Worm (Caenorhabditis elegans) whole organism, young adult: ENCODE measurements around the gene srz-67.

ENCODE experiments used
- B0261.1 ChIP-seq: sonication (generic microtip); optimal IDR thresholded peaks from 2 replicates; lab custom pipeline; 2016; ENCODE audit warnings: mild to moderate bottlenecking, missing genetic modification characterization, moderate library complexity, missing compliant biosample characterization
- B0336.3 ChIP-seq: fragments of 200-800 bp; sonication (Bioruptor generic); IDR thresholded peaks from 2 replicates; pipeline ENCODE4 v1.3.6; 2022; ENCODE audit warnings: missing genetic modification characterization, missing compliant biosample characterization
- C06A6.2 ChIP-seq: fragments of 200-800 bp; sonication (Bioruptor generic); conservative IDR thresholded peaks from 2 replicates; pipeline ENCODE4 v1.3.6; 2022; ENCODE audit warnings: missing genetic modification characterization, missing compliant biosample characterization
- F23B12.7 ChIP-seq: sonication (generic microtip); optimal IDR thresholded peaks from 2 replicates; lab custom pipeline; 2017; ENCODE audit warnings: missing genetic modification characterization, mild to moderate bottlenecking, missing compliant biosample characterization, antibody characterized with exemption, moderate library complexity; ENCODE audit not compliant: insufficient read depth
- F37B4.10 ChIP-seq: fragments of 200-800 bp; sonication (Bioruptor generic); IDR thresholded peaks from 2 replicates; pipeline ENCODE4 v1.3.6; 2022; ENCODE audit warnings: missing genetic modification characterization, missing compliant biosample characterization
- F55B11.4 ChIP-seq: sonication (generic microtip); optimal IDR thresholded peaks from 2 replicates; lab custom pipeline; 2016; ENCODE audit warnings: missing compliant biosample characterization, missing genetic modification characterization, borderline replicate concordance; ENCODE audit not compliant: insufficient read depth
- K12H6.12 ChIP-seq: fragments of 200-800 bp; sonication (Bioruptor generic); optimal IDR thresholded peaks from 2 replicates; lab custom pipeline; 2018; ENCODE audit warnings: mild to moderate bottlenecking, missing genetic modification characterization, missing compliant biosample characterization
- T07F8.4 ChIP-seq: sonication (generic microtip); optimal IDR thresholded peaks from 2 replicates; lab custom pipeline; 2016; ENCODE audit warnings: mild to moderate bottlenecking, missing genetic modification characterization, moderate library complexity, missing compliant biosample characterization
- aptf-2 ChIP-seq: fragments of 200-800 bp; sonication (Bioruptor generic); conservative IDR thresholded peaks from 2 replicates; pipeline ENCODE4 v1.3.6; 2022; ENCODE audit warnings: missing genetic modification reagents, missing genetic modification characterization, missing compliant biosample characterization
- attf-3 ChIP-seq: fragments of 200-800 bp; sonication (Bioruptor generic); conservative IDR thresholded peaks from 2 replicates; pipeline ENCODE4 v1.3.6; 2022; ENCODE audit warnings: missing genetic modification reagents, missing genetic modification characterization, missing compliant biosample characterization
- bed-1 ChIP-seq: fragments of 200-800 bp; sonication (Bioruptor generic); IDR thresholded peaks from 2 replicates; pipeline ENCODE4 v1.3.6; 2022; ENCODE audit warnings: missing genetic modification reagents, missing genetic modification characterization, missing compliant biosample characterization
- efl-1 ChIP-seq: fragments of 150-350 bp; optimal IDR thresholded peaks from 2 replicates; lab custom pipeline; 2014; ENCODE audit warnings: missing biosample characterization, missing genetic modification reagents, missing genetic modification characterization
- egl-44 ChIP-seq: fragments of 200-800 bp; sonication (Bioruptor generic); IDR thresholded peaks from 2 replicates; pipeline ENCODE4 v1.3.6; 2022; ENCODE audit warnings: missing genetic modification reagents, missing genetic modification characterization, missing compliant biosample characterization
- hmg-1.2 ChIP-seq: fragments of 200-800 bp; sonication (Bioruptor generic); IDR thresholded peaks from 2 replicates; pipeline ENCODE4 v1.3.6; 2022; ENCODE audit warnings: missing genetic modification reagents, missing genetic modification characterization, missing compliant biosample characterization
- hsf-1 ChIP-seq: fragments of 200-800 bp; sonication (Bioruptor generic); IDR thresholded peaks from 2 replicates; pipeline ENCODE4 v1.3.6; 2022; ENCODE audit warnings: missing genetic modification reagents, missing genetic modification characterization, missing compliant biosample characterization
- let-526 ChIP-seq: fragments of 200-800 bp; sonication (Bioruptor generic); IDR thresholded peaks from 2 replicates; pipeline ENCODE4 v1.3.6; 2022; ENCODE audit warnings: missing genetic modification reagents, missing genetic modification characterization, missing compliant biosample characterization
- lin-54 ChIP-seq: fragments of 200-800 bp; sonication (Bioruptor generic); optimal IDR thresholded peaks from 2 replicates; lab custom pipeline; 2018; ENCODE audit warnings: mild to moderate bottlenecking, missing genetic modification characterization, missing compliant biosample characterization
- lsy-27 ChIP-seq: sonication (generic microtip); optimal IDR thresholded peaks from 2 replicates; lab custom pipeline; 2017; ENCODE audit warnings: missing genetic modification characterization, mild to moderate bottlenecking, missing compliant biosample characterization, antibody characterized with exemption, missing genotype, borderline replicate concordance; ENCODE audit not compliant: insufficient read depth
- madf-6 ChIP-seq: fragments of 200-800 bp; sonication (Bioruptor generic); IDR thresholded peaks from 2 replicates; pipeline ENCODE4 v1.3.6; 2022; ENCODE audit warnings: missing genetic modification reagents, missing genetic modification characterization, missing compliant biosample characterization
- madf-8 ChIP-seq: fragments of 200-800 bp; sonication (Bioruptor generic); conservative IDR thresholded peaks from 2 replicates; pipeline ENCODE4 v1.3.6; 2022; ENCODE audit warnings: missing genetic modification reagents, missing genetic modification characterization, missing compliant biosample characterization
- mel-28 ChIP-seq: sonication (generic microtip); optimal IDR thresholded peaks from 2 replicates; lab custom pipeline; 2016; ENCODE audit warnings: borderline replicate concordance, mild to moderate bottlenecking, missing genetic modification characterization, missing compliant biosample characterization
- nfya-2 ChIP-seq: fragments of 200-800 bp; sonication (Bioruptor generic); IDR thresholded peaks from 2 replicates; pipeline ENCODE4 v1.3.6; 2022; ENCODE audit warnings: missing genetic modification reagents, missing genetic modification characterization, missing compliant biosample characterization
- pha-4 ChIP-seq: fragments of 150-350 bp; sonication (generic microtip); optimal IDR thresholded peaks from 2 replicates; lab custom pipeline; 2014; ENCODE audit warnings: missing biosample characterization, missing genetic modification reagents, missing genetic modification characterization
- rcor-1 ChIP-seq: fragments of 200-800 bp; sonication (Bioruptor generic); IDR thresholded peaks from 2 replicates; pipeline ENCODE4 v1.3.6; 2022; ENCODE audit warnings: missing genetic modification reagents, missing genetic modification characterization, missing compliant biosample characterization
- sea-2 ChIP-seq: fragments of 200-800 bp; sonication (Bioruptor generic); IDR thresholded peaks from 2 replicates; pipeline ENCODE4 v1.3.6; 2022; ENCODE audit warnings: missing genetic modification characterization, missing compliant biosample characterization
- snpc-1.3 ChIP-seq: sonication (generic microtip); optimal IDR thresholded peaks from 2 replicates; lab custom pipeline; 2017; ENCODE audit warnings: missing genetic modification characterization, mild to moderate bottlenecking, missing compliant biosample characterization, antibody characterized with exemption, moderate library complexity, missing genotype, missing genetic modification reagents; ENCODE audit not compliant: insufficient read depth
- somi-1 ChIP-seq: fragments of 200-800 bp; sonication (Bioruptor generic); optimal IDR thresholded peaks from 2 replicates; lab custom pipeline; 2018; ENCODE audit warnings: mild to moderate bottlenecking, missing genetic modification characterization, missing compliant biosample characterization
- tbp1 ChIP-seq: fragments of 200-800 bp; sonication (Bioruptor generic); optimal IDR thresholded peaks from 2 replicates; lab custom pipeline; 2018; ENCODE audit warnings: mild to moderate bottlenecking, missing genetic modification characterization, missing compliant biosample characterization
- tlf-1 ChIP-seq: fragments of 200-800 bp; sonication (Bioruptor generic); optimal IDR thresholded peaks from 2 replicates; lab custom pipeline; 2018; ENCODE audit warnings: mild to moderate bottlenecking, missing genetic modification characterization, missing compliant biosample characterization
- unc-130 ChIP-seq: sonication (generic microtip); optimal IDR thresholded peaks from 2 replicates; lab custom pipeline; 2016; ENCODE audit warnings: missing genetic modification reagents, missing genetic modification characterization, missing compliant biosample characterization
- unc-62 ChIP-seq: fragments of 150-350 bp; optimal IDR thresholded peaks from 2 replicates; lab custom pipeline; 2014; ENCODE audit warnings: missing biosample characterization, missing genetic modification reagents, missing genetic modification characterization
- ztf-26 ChIP-seq: sonication (generic microtip); optimal IDR thresholded peaks from 2 replicates; lab custom pipeline; 2017; ENCODE audit warnings: missing genetic modification characterization, missing compliant biosample characterization

Gene srz-67

ce11 chrII:3209251-3209650 is 27.7 kb downstream of the srz-67 start, which contains the start of gene ZC239.6:
Gene ZC239.6, plus strand, starts transcription at chrII:3209631.
- TF ChIP-seq hmg-1.2 (GFP tag; lab: Robert Waterston, UW) (peak; percentile 46; the same call in 1 of the 2 replicates), F23B12.7 (tag; lab: Kevin White, UChicago) (no peak), aptf-2 (GFP tag; lab: Robert Waterston, UW) (no peak), hsf-1 (GFP tag; lab: Robert Waterston, UW) (peak; percentile 53; the same call in 1 of the 2 replicates)

DNA sequence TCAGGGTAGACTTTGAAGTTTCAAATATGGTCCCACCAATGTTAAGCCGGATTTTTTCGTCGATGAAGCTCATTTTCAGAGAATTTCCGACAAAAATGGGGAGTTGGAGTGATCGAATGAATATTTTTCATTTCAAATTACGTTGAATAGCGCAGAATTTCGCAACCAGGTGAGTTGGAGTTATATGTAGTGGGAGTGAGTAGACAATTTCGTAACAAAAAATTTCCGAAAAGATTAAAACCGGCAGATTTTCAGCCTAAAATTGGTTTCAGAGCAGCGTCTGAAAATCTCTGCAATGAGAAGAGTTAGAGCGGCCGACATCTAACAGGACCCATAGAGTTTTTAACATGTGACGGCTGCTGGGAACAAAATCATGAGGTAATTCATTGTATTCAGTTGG is 28.3 kb downstream of the srz-67 start, which contains the start of gene sdz-35:
Gene sdz-35 (minus strand): TSS at position 101 of the 400 bp plus-strand sequence.
- no peak for TF ChIP-seq tbp1
- no peak for TF ChIP-seq unc-130 (GFP tag; lab: Kevin White, UChicago)
- TF ChIP-seq madf-6 (GFP tag; lab: Robert Waterston, UW): no peak
- no peak for TF ChIP-seq unc-62 (GFP tag; lab: Kevin White, UChicago)
- no peak for TF ChIP-seq T07F8.4 (tag; lab: Kevin White, UChicago)
- no peak for TF ChIP-seq sea-2 (GFP tag; lab: Robert Waterston, UW)
- TF ChIP-seq tlf-1: no peak
- no peak for TF ChIP-seq B0336.3
- no peak for TF ChIP-seq somi-1 (GFP tag; lab: Kevin White, UChicago)

DNA sequence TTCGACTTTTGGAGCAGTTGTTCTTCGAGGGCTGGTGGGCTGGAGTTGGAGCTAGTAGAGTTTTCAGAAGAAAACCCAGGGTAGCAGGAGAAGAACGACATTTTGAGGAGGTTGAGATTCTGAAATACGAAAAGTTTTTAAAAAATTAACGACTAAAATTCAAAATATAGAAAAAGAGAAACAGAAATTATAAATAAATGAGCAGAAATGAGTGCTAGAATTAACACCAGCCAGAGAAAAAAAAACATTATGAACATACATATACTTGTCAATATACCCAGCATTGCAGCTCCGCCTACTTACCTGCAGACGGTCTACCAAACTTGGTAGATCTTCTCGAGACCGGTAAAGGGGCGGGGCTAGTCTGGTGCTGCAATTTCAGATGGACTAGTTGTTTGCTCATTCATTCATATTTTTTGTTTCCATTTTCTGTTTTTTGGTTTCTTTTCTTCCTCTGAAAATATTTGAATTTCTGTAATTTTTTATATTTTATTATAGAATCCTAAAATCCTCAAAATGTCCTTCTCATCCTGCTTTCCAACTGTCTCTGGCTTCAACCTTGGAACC is 30.4 kb downstream of the srz-67 start, which contains the start of the genes ZC239.20 and ZC239.21:
Gene ZC239.20 (minus strand): TSS at position 101 of the 567 bp plus-strand sequence.
Gene ZC239.21 (plus strand): TSS at position 517 of the 567 bp plus-strand sequence.
- TF ChIP-seq lsy-27 (no peak), rcor-1 (GFP tag; lab: Robert Waterston, UW) (no peak), lin-54 (no peak), madf-6 (GFP tag; lab: Robert Waterston, UW) (no peak), nfya-2 (GFP tag; lab: Robert Waterston, UW) (no peak), attf-3 (GFP tag; lab: Robert Waterston, UW) (no peak), aptf-2 (GFP tag; lab: Robert Waterston, UW) (no peak), egl-44 (GFP tag; lab: Robert Waterston, UW) (no peak)

ce11 chrII:3203415-3203814 is 33.5 kb downstream of the srz-67 start, which contains the start of gene sri-50:
Gene sri-50, plus strand, starts transcription at chrII:3203715.
- TF ChIP-seq hmg-1.2 (GFP tag; lab: Robert Waterston, UW) (no peak), ztf-26 (tag; lab: Kevin White, UChicago) (no peak), mel-28 (tag; lab: Kevin White, UChicago) (no peak), snpc-1.3 (tag; lab: Kevin White, UChicago) (no peak), let-526 (GFP tag; lab: Robert Waterston, UW) (no peak), B0261.1 (no peak), F37B4.10 (no peak), F55B11.4 (no peak), pha-4 (no peak), C06A6.2 (no peak), bed-1 (GFP tag; lab: Robert Waterston, UW) (no peak), madf-8 (no peak)

DNA sequence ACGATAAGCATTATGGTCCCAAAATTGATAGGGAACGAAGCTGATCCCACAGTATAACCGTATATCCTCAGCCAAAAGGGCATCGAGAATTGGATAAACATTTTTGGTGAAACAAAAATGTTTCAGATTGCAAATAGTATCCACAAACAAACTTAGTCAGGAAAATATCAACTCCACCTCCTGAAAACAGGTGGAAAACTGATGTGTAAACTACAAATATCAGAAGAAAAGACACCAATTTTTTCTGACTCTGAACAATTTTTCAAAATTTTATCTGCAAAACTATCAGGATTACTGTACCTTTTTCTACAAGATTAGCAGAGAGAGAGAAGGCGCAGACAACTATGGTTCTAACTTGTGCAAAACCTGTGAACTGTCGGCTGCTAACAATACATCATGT is 34.4 kb downstream of the srz-67 start, which contains the start of gene sri-53:
Gene sri-53 (minus strand): TSS at position 101 of the 400 bp plus-strand sequence.
- TF ChIP-seq F37B4.10 (no peak), efl-1 (no peak), K12H6.12 (tag; lab: Kevin White, UChicago) (no peak)
